Worm (Caenorhabditis elegans) whole organism, L1 larva: ENCODE results near the gene W08A12.3.
A peak's percentile ranks its signal among the peaks of the same experiment; 100 is the strongest.

ENCODE experiments used
- C34B4.2 ChIP-seq: sonication (generic microtip); optimal IDR thresholded peaks from 2 replicates; lab custom pipeline; 2017; ENCODE audit warnings: mild to moderate bottlenecking, missing genetic modification characterization, missing compliant biosample characterization
- F16B12.6 ChIP-seq: fragments of 150-350 bp; optimal IDR thresholded peaks from 2 replicates; lab custom pipeline; 2014; ENCODE audit warnings: missing biosample characterization, missing genetic modification characterization
- blmp-1 ChIP-seq: fragments of 150-350 bp; optimal IDR thresholded peaks from 2 replicates; lab custom pipeline; 2014; ENCODE audit warnings: missing biosample characterization, missing genetic modification characterization
- ceh-63 ChIP-seq: fragments of 200-800 bp; sonication (Bioruptor generic); optimal IDR thresholded peaks from 2 replicates; lab custom pipeline; 2018; ENCODE audit warnings: mild to moderate bottlenecking, missing genetic modification characterization, missing compliant biosample characterization
- ceh-82 ChIP-seq, 3 experiments: fragments of 150-350 bp in 1 of 3; sonication (generic microtip) in 2 of 3; optimal IDR thresholded peaks; 2 replicates each; lab custom pipeline; 2014 to 2017; ENCODE audit warnings: missing biosample characterization in 3 of 3, missing genetic modification characterization in 3 of 3
- ceh-88 ChIP-seq: fragments of 200-800 bp; sonication (Bioruptor generic); IDR thresholded peaks from 2 replicates; pipeline ENCODE4 v1.3.6; 2022; ENCODE audit warnings: missing genetic modification characterization, missing compliant biosample characterization
- ces-1 ChIP-seq: fragments of 150-350 bp; optimal IDR thresholded peaks from 2 replicates; lab custom pipeline; 2014; ENCODE audit warnings: missing biosample characterization, missing genetic modification reagents, missing genetic modification characterization
- dsc-1 ChIP-seq: sonication (generic microtip); optimal IDR thresholded peaks from 2 replicates; lab custom pipeline; 2016; ENCODE audit warnings: mild to moderate bottlenecking, missing genetic modification characterization, missing compliant biosample characterization
- efl-1 ChIP-seq, 4 experiments: fragments of 150-350 bp; optimal IDR thresholded peaks in 3 of 4; peaks in 1 of 4; 1 replicate in 1 of 4; 2 replicates in 3 of 4; lab custom pipeline; 2014; ENCODE audit warnings: missing biosample characterization in 2 of 4, missing genetic modification characterization in 2 of 4, missing genetic modification reagents in 2 of 4
- efl-3 ChIP-seq: fragments of 200-800 bp; sonication (Bioruptor generic); optimal IDR thresholded peaks from 2 replicates; lab custom pipeline; 2018; ENCODE audit warnings: mild to moderate bottlenecking, missing genetic modification characterization, missing compliant biosample characterization
- elt-2 ChIP-seq: sonication (generic microtip); optimal IDR thresholded peaks from 2 replicates; lab custom pipeline; 2016; ENCODE audit warnings: missing genetic modification characterization, mild to moderate bottlenecking, inconsistent platforms, missing compliant biosample characterization, missing genetic modification reagents
- elt-3 ChIP-seq, 6 experiments: fragments of 150-350 bp in 1 of 6; sonication (generic microtip); optimal IDR thresholded peaks; 2 replicates each; lab custom pipeline; 2017 to 2018; ENCODE audit warnings: missing biosample characterization in 6 of 6, missing genetic modification characterization in 6 of 6, inconsistent platforms in 1 of 6
- ets-5 ChIP-seq: fragments of 200-800 bp; sonication (Bioruptor generic); IDR thresholded peaks from 2 replicates; pipeline ENCODE4 v1.3.6; 2022; ENCODE audit warnings: missing genetic modification characterization, missing compliant biosample characterization
- grh-1 ChIP-seq: fragments of 200-800 bp; sonication (Bioruptor generic); IDR thresholded peaks from 2 replicates; pipeline ENCODE4 v1.3.6; 2022; ENCODE audit warnings: missing genetic modification reagents, missing genetic modification characterization, missing compliant biosample characterization
- hlh-4 ChIP-seq: sonication (generic microtip); optimal IDR thresholded peaks from 2 replicates; lab custom pipeline; 2016; ENCODE audit warnings: mild to moderate bottlenecking, missing genetic modification characterization, missing compliant biosample characterization
- lin-14 ChIP-seq: fragments of 200-800 bp; sonication (Bioruptor generic); optimal IDR thresholded peaks from 2 replicates; lab custom pipeline; 2018; ENCODE audit warnings: mild to moderate bottlenecking, missing genetic modification characterization, moderate library complexity, missing compliant biosample characterization
- lin-15B ChIP-seq: fragments of 150-350 bp; sonication (generic microtip); optimal IDR thresholded peaks from 3 replicates; lab custom pipeline; 2014; ENCODE audit warnings: missing biosample characterization, missing genetic modification characterization
- lin-35 ChIP-seq, 2 experiments: fragments of 150-350 bp; optimal IDR thresholded peaks; 2 replicates each; lab custom pipeline; 2014; ENCODE audit warnings: missing biosample characterization in 2 of 2, missing genetic modification characterization in 2 of 2, missing genetic modification reagents in 2 of 2
- lsy-2 ChIP-seq, 2 experiments: fragments of 150-350 bp; optimal IDR thresholded peaks; 2 replicates each; lab custom pipeline; 2014; ENCODE audit warnings: missing biosample characterization in 2 of 2, missing genetic modification characterization in 2 of 2
- mdl-1 ChIP-seq, 2 experiments: fragments of 150-350 bp; optimal IDR thresholded peaks; 2 replicates each; lab custom pipeline; 2014 to 2017; ENCODE audit warnings: missing biosample characterization in 2 of 2, missing genetic modification characterization in 2 of 2, inconsistent platforms in 1 of 2
- mep-1 ChIP-seq: fragments of 150-350 bp; optimal IDR thresholded peaks from 2 replicates; lab custom pipeline; 2014; ENCODE audit warnings: missing biosample characterization, missing genetic modification characterization
- nhr-19 ChIP-seq: fragments of 200-800 bp; sonication (Bioruptor generic); conservative IDR thresholded peaks from 2 replicates; pipeline ENCODE4 v1.3.6; 2022; ENCODE audit warnings: missing genetic modification characterization, missing compliant biosample characterization
- nhr-20 ChIP-seq: sonication (generic microtip); optimal IDR thresholded peaks from 2 replicates; lab custom pipeline; 2016; ENCODE audit warnings: mild to moderate bottlenecking, missing genetic modification characterization, missing compliant biosample characterization
- nhr-237 ChIP-seq: fragments of 150-350 bp; optimal IDR thresholded peaks from 2 replicates; lab custom pipeline; 2014; ENCODE audit warnings: missing biosample characterization, missing genetic modification characterization
- nhr-71 ChIP-seq: sonication (generic microtip); optimal IDR thresholded peaks from 2 replicates; lab custom pipeline; 2016; ENCODE audit warnings: mild to moderate bottlenecking, missing genetic modification characterization, moderate library complexity, missing compliant biosample characterization
- nhr-76 ChIP-seq: sonication (generic microtip); optimal IDR thresholded peaks from 2 replicates; lab custom pipeline; 2017; ENCODE audit warnings: missing biosample characterization, missing genetic modification characterization
- nhr-77 ChIP-seq: fragments of 150-350 bp; optimal IDR thresholded peaks from 2 replicates; lab custom pipeline; 2014; ENCODE audit warnings: missing biosample characterization, missing genetic modification characterization
- nhr-85 ChIP-seq: sonication (generic microtip); peaks from one replicate; lab custom pipeline; 2016; ENCODE audit warnings: missing genetic modification characterization, inconsistent platforms, missing compliant biosample characterization
- pqm-1 ChIP-seq: sonication (generic microtip); optimal IDR thresholded peaks from 3 replicates; lab custom pipeline; 2017; ENCODE audit warnings: missing biosample characterization, missing genetic modification characterization
- rnt-1 ChIP-seq: sonication (generic microtip); optimal IDR thresholded peaks from 2 replicates; lab custom pipeline; 2016; ENCODE audit warnings: mild to moderate bottlenecking, missing genetic modification characterization, moderate library complexity, missing compliant biosample characterization
- skn-1 ChIP-seq: fragments of 150-350 bp; optimal IDR thresholded peaks from 2 replicates; lab custom pipeline; 2014; ENCODE audit warnings: missing biosample characterization, missing genetic modification characterization
- snu-23 ChIP-seq: sonication (generic microtip); optimal IDR thresholded peaks from 2 replicates; lab custom pipeline; 2016; ENCODE audit warnings: missing genetic modification characterization, missing compliant biosample characterization
- sox-4 ChIP-seq: sonication (generic microtip); optimal IDR thresholded peaks from 2 replicates; lab custom pipeline; 2016; ENCODE audit warnings: missing genetic modification characterization, missing compliant biosample characterization
- sptf-1 ChIP-seq: fragments of 150-350 bp; optimal IDR thresholded peaks from 2 replicates; lab custom pipeline; 2014; ENCODE audit warnings: missing biosample characterization, missing genetic modification characterization
- sup-37 ChIP-seq: fragments of 200-800 bp; sonication (Bioruptor generic); optimal IDR thresholded peaks from 2 replicates; lab custom pipeline; 2018; ENCODE audit warnings: mild to moderate bottlenecking, missing genetic modification characterization, missing compliant biosample characterization
- tlp-1 ChIP-seq: fragments of 150-350 bp; optimal IDR thresholded peaks from 2 replicates; lab custom pipeline; 2014; ENCODE audit warnings: missing biosample characterization, missing genetic modification characterization
- unc-130 ChIP-seq: fragments of 150-350 bp; optimal IDR thresholded peaks from 2 replicates; lab custom pipeline; 2017; ENCODE audit warnings: missing biosample characterization, missing genetic modification characterization, inconsistent platforms
- unc-62 ChIP-seq: fragments of 150-350 bp; optimal IDR thresholded peaks from 2 replicates; lab custom pipeline; 2014; ENCODE audit warnings: missing biosample characterization, missing genetic modification reagents, missing genetic modification characterization
- unc-86 ChIP-seq: sonication (generic microtip); optimal IDR thresholded peaks from 2 replicates; lab custom pipeline; 2016; ENCODE audit warnings: missing genetic modification characterization, missing compliant biosample characterization
- unc-98 ChIP-seq: fragments of 200-800 bp; sonication (Bioruptor generic); IDR thresholded peaks from 2 replicates; pipeline ENCODE4 v1.3.6; 2022; ENCODE audit warnings: missing genetic modification characterization, missing compliant biosample characterization
- ztf-4 ChIP-seq: fragments of 150-350 bp; optimal IDR thresholded peaks from 2 replicates; lab custom pipeline; 2014; ENCODE audit warnings: missing biosample characterization, missing genetic modification characterization

The W08A12.3 gene

DNA sequence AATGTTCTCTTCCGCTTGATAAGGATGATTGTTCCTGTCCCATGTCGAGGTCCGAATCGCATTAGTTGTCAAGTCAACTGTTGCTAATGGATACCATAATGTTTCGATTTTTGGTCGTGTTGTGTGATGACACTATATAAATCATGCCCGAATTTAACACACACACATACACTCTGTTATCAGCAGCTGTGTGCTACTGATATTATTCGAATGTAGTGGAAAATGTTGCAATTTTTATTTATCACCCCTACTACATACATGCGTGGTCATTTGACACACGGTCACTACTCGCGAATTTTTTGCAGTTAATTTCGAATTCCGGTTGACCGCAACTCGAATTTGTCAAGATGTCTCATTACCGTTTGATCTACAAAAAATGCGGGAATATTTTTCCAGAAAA is 10.0 kb downstream of the W08A12.3 start:
- TF ChIP-seq elt-2 (tag; lab: Kevin White, UChicago) = peak; percentile 37
- TF ChIP-seq lin-15B (tag; lab: Kevin White, UChicago) = no peak
- no peak for TF ChIP-seq nhr-237

ce11 chrV:3693657-3694056 is 11.0 kb downstream of the W08A12.3 start:
- TF ChIP-seq nhr-85 = peak; percentile 65
- peak; percentile 72 for TF ChIP-seq blmp-1 (tag; lab: Kevin White, UChicago)
- TF ChIP-seq mep-1 (tag; lab: Kevin White, UChicago) = peak; percentile 12
- TF ChIP-seq tlp-1 (tag; lab: Kevin White, UChicago) = no peak

- TF ChIP-seq blmp-1 (tag; lab: Kevin White, UChicago) (peak; percentile 27), rnt-1 (tag; lab: Kevin White, UChicago) (peak; percentile 45), nhr-71 (peak; percentile 43), mdl-1 (tag; optimal IDR thresholded peaks at IDR 0.05; lab: Kevin White, UChicago) (no peak), lsy-2 (tag; optimal IDR thresholded peaks at IDR 0.05; lab: Kevin White, UChicago) (peak in 1 of 2 experiments; percentile 13), pqm-1 (tag; lab: Kevin White, UChicago) (no peak), efl-1 (optimal IDR thresholded peaks at IDR 0.05; lab: Kevin White, UChicago) (no peak), efl-1 (GFP tag; optimal IDR thresholded peaks at IDR 0.05 in 1 of 2; lab: Kevin White, UChicago) (peak in 1 of 2 experiments; percentile 68), unc-130 (tag; lab: Kevin White, UChicago) (peak; percentile 21), lin-14 (GFP tag; lab: Kevin White, UChicago) (peak; percentile 57), sptf-1 (no peak), snu-23 (GFP tag; lab: Kevin White, UChicago) (peak; percentile 10)
Measured at ce11 chrV:3695254-3695653, 12.6 kb downstream of the W08A12.3 start.

- TF ChIP-seq efl-1 (optimal IDR thresholded peaks at IDR 0.05; lab: Kevin White, UChicago) (no peak), efl-1 (GFP tag; optimal IDR thresholded peaks at IDR 0.05 in 1 of 2; lab: Kevin White, UChicago) (peak in 1 of 2 experiments; percentile 48), lin-14 (GFP tag; lab: Kevin White, UChicago) (peak; percentile 34), nhr-76 (tag; lab: Kevin White, UChicago) (no peak), snu-23 (GFP tag; lab: Kevin White, UChicago) (peak; percentile 11), nhr-85 (peak; percentile 43), ceh-82 (tag; optimal IDR thresholded peaks at IDR 0.05; lab: Kevin White, UChicago) (no peak), elt-3 (tag; optimal IDR thresholded peaks at IDR 0.05; lab: Kevin White, UChicago) (peak in 1 of 6 experiments; percentile 58), lsy-2 (tag; optimal IDR thresholded peaks at IDR 0.05; lab: Kevin White, UChicago) (peak in 1 of 2 experiments; percentile 41), sox-4 (tag; lab: Kevin White, UChicago) (no peak), elt-2 (tag; lab: Kevin White, UChicago) (peak; percentile 86), nhr-71 (peak; percentile 38), ztf-4 (tag; lab: Kevin White, UChicago) (no peak), nhr-19 (GFP tag; lab: Robert Waterston, UW) (no peak), unc-62 (GFP tag; lab: Kevin White, UChicago) (no peak), hlh-4 (tag; lab: Kevin White, UChicago) (no peak), mdl-1 (tag; optimal IDR thresholded peaks at IDR 0.05; lab: Kevin White, UChicago) (peak in 1 of 2 experiments; percentile 23), unc-86 (no peak), rnt-1 (tag; lab: Kevin White, UChicago) (no peak), blmp-1 (tag; lab: Kevin White, UChicago) (peak; percentile 62), ces-1 (GFP tag; lab: Kevin White, UChicago) (no peak), sptf-1 (no peak), lin-35 (GFP tag; optimal IDR thresholded peaks at IDR 0.05; lab: Kevin White, UChicago) (peak in 1 of 2 experiments; percentile 10), nhr-20 (tag; lab: Kevin White, UChicago) (peak; percentile 24), ets-5 (no peak), unc-98 (GFP tag; lab: Robert Waterston, UW) (no peak)
Measured at ce11 chrV:3697071-3697470, 14.4 kb downstream of the W08A12.3 start.

DNA sequence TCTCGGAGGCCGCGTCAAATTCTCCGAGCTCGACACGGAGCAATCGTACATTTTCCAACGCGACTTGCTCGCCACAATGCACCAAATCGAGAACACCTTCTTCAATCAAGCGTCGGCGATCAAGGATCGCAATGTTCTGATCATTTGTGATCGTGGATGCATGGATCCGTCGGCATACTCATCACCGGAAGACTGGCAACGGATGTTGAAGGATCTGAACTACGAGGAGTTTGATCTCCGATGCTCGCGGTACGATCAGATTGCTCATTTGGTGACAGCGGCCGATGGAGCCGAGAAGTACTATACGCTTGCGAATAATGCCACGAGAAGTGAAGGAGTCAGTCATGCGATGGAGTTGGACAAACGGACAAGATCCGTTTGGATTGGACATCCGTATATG is 15.8 kb downstream of the W08A12.3 start:
- TF ChIP-seq nhr-77 (tag; lab: Kevin White, UChicago) (no peak), skn-1 (no peak), dsc-1 (tag; lab: Kevin White, UChicago) (no peak), ceh-88 (no peak), sup-37 (no peak), elt-2 (tag; lab: Kevin White, UChicago) (no peak), nhr-237 (no peak), C34B4.2 (tag; lab: Kevin White, UChicago) (no peak), ces-1 (GFP tag; lab: Kevin White, UChicago) (no peak), ceh-63 (GFP tag; lab: Kevin White, UChicago) (no peak), ztf-4 (tag; lab: Kevin White, UChicago) (no peak), elt-3 (tag; optimal IDR thresholded peaks at IDR 0.05; lab: Kevin White, UChicago) (no peak), unc-98 (GFP tag; lab: Robert Waterston, UW) (no peak), efl-3 (GFP tag; lab: Kevin White, UChicago) (no peak), grh-1 (GFP tag; lab: Robert Waterston, UW) (no peak), F16B12.6 (tag; lab: Kevin White, UChicago) (no peak)
